Worm (Caenorhabditis elegans): ENCODE results near the gene C10B5.3.

Gene C10B5.3

DNA sequence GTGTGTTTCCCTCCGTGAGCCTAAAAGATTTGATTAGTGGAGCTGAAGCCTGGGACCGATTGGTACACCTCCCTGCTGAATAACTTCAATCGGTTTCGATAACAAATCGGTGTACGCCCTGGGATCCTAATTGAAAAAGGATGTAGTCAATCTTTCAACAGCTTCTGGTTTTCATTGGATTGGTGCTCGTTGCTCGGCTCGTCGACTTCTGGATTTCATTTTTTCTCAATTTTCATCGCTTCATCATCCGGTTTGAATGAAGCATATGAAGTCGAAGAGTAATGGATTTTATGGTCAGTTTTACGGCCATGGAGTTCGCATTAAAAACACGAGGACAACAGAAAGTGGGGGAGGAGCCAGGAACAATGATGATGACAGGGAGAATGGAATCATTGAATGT, 32.0 kb downstream of the C10B5.3 start:
- TF ChIP-seq nhr-28 (tag; optimal IDR thresholded peaks at IDR 0.05) (no peak), hlh-1 (tag; optimal IDR thresholded peaks at IDR 0.05) (no peak), nhr-76 (tag; optimal IDR thresholded peaks at IDR 0.05) (no peak), unc-120 (tag; optimal IDR thresholded peaks at IDR 0.05; ENCODE audit: poor library complexity, severe bottlenecking) (no peak), lin-32 (GFP tag; optimal IDR thresholded peaks at IDR 0.05) (no peak), ceh-43 (GFP tag; optimal IDR thresholded peaks at IDR 0.05) (no peak), ceh-83 (GFP tag; optimal IDR thresholded peaks at IDR 0.05) (no peak), ztf-11 (tag; optimal IDR thresholded peaks at IDR 0.05) (no peak), drap-1 (GFP tag; optimal IDR thresholded peaks at IDR 0.05) (no peak), zip-8 (tag; optimal IDR thresholded peaks at IDR 0.05) (no peak), sem-2 (GFP tag; optimal IDR thresholded peaks at IDR 0.05) (no peak), unc-62 (GFP tag; optimal IDR thresholded peaks at IDR 0.05) (no peak), sptf-1 (tag; optimal IDR thresholded peaks at IDR 0.05) (no peak), nhr-237 (tag; optimal IDR thresholded peaks at IDR 0.05) (no peak), lsy-2 (tag; optimal IDR thresholded peaks at IDR 0.05) (no peak), snpc-4 (tag; optimal IDR thresholded peaks at IDR 0.05) (no peak), ham-2 (GFP tag; optimal IDR thresholded peaks at IDR 0.05) (no peak)

DNA sequence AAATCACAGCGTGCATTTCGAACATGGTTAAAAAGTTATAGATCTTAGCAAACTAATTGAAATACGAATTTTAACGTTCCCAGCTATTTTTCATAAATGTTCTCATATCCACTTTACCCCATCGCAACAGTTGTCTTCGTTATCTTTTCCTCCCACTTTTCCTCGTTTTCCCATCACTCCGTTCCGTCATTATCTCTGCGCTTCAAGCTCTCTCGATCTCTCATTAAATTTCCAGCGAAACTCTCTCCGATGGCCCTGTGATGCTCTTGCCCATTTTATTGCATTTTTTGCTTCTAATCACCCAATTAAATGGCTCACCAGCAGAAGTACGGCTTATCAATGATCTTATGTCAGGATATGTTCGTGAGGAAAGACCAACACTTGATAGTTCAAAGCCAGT, 35.5 kb downstream of the C10B5.3 start, which contains the start of gene acr-15:
Gene acr-15, plus strand, starts transcription at position 236 of the 400 bp plus-strand sequence.
- TF ChIP-seq hlh-1 (tag; optimal IDR thresholded peaks at IDR 0.05), result peak; percentile 56
- no peak for TF ChIP-seq mep-1 (tag; optimal IDR thresholded peaks at IDR 0.05)
- no peak for TF ChIP-seq nhr-12 (tag; optimal IDR thresholded peaks at IDR 0.05)

DNA sequence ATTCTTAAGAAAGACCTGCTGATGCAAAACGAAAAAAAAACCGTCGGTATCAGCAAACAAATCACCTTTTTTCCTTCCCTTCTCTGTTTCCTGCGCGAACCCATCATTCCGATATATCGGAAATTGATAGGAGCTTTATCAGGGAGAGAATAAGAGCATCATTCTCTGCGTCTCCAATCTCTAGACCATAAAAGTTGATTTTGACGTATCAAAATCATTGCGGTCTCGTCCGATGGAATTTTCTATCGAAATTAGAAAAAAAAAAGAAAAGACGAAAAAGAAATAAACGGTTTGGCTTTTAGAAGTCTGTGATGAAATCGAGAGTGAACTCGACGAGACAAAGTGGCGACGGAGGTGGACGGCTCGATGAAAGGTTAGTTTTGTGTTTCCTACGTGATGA, 39.0 kb downstream of the C10B5.3 start, which contains the start of gene stdh-4:
Gene stdh-4, plus strand, starts transcription at position 301 of the 400 bp plus-strand sequence.
- TF ChIP-seq zip-8 (tag; optimal IDR thresholded peaks at IDR 0.05) (no peak), drap-1 (GFP tag; optimal IDR thresholded peaks at IDR 0.05) (no peak), unc-62 (GFP tag; optimal IDR thresholded peaks at IDR 0.05) (no peak), tbx-8 (GFP tag; optimal IDR thresholded peaks at IDR 0.05) (no peak), nhr-76 (tag; optimal IDR thresholded peaks at IDR 0.05) (no peak), lin-32 (GFP tag; optimal IDR thresholded peaks at IDR 0.05) (no peak), elt-3 (tag; optimal IDR thresholded peaks at IDR 0.05) (no peak), mab-5 (tag; optimal IDR thresholded peaks at IDR 0.05) (no peak), sptf-1 (tag; optimal IDR thresholded peaks at IDR 0.05) (no peak), ceh-43 (GFP tag; optimal IDR thresholded peaks at IDR 0.05) (no peak), nhr-12 (tag; optimal IDR thresholded peaks at IDR 0.05) (no peak), pha-4 (tag; optimal IDR thresholded peaks at IDR 0.05) (no peak), hlh-1 (tag; optimal IDR thresholded peaks at IDR 0.05) (no peak), mls-2 (tag; optimal IDR thresholded peaks at IDR 0.05) (no peak), unc-120 (tag; optimal IDR thresholded peaks at IDR 0.05; ENCODE audit: poor library complexity, severe bottlenecking) (no peak), cnd-1 (tag; optimal IDR thresholded peaks at IDR 0.05) (no peak)

DNA sequence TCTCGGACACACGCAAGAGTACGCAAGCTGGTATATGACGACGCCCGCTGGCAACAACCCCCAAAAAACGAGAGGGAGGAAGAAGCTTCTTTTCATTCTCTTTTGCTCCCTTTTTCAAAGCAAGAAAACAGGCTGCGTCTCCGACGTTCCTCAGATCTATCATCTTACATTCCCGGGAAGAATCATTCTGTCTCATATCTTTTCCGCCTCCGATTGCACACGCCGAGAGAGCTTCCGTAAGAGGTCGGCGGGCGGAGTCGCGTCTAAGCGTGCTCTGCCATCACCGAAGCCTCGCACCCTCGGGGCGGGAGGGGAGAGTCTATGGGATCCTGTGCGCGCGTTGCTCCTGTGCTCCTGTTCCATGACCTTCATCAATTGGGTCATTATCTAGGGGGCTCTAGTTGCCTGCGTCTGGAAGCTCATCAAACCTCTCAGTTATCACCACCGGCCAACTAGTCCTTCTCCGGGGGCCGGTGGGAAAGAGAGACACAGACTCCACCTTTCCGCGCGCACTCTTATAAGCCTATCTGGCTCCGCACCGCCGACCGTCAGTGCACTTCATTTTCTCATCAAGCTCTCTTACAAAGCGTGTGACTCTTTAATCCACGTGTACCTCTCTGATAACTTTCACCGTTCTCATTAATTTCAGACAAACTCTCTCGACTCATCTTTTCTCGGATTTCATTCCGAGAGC, 42.3 kb downstream of the C10B5.3 start, which contains the start of the genes slc-17.8 and asns-1:
Gene slc-17.8, minus strand, starts transcription at position 51 of the 694 bp plus-strand sequence.
Gene asns-1, plus strand, starts transcription at position 644 of the 694 bp plus-strand sequence.
- TF ChIP-seq M03D4.4 (tag; optimal IDR thresholded peaks at IDR 0.05), result no peak
- TF ChIP-seq unc-120 (tag; optimal IDR thresholded peaks at IDR 0.05; ENCODE audit: poor library complexity, severe bottlenecking), result peak; percentile 37

DNA sequence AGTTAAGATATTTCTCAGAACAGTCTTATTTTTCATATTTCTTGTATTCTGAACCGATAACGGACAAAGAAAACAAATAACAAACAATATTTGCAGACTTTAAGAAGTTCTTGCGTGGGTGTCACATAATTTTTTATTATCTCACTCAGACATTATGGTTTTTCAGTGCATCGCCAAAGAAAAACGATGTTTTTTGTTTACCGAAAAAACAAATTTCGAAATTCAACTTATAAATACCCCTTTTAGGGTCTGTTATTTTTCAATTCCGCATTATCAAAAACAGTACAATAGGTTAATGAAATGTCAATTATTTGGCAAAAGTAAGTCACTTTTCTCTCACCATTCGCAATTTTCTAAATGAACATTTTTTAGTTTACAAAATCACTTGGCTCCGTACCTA, 50.9 kb downstream of the C10B5.3 start, which contains the start of gene otpl-4:
Gene otpl-4, plus strand, starts transcription at position 301 of the 400 bp plus-strand sequence.
- TF ChIP-seq ham-2 (GFP tag; optimal IDR thresholded peaks at IDR 0.05) (no peak), lin-32 (GFP tag; optimal IDR thresholded peaks at IDR 0.05) (no peak), cnd-1 (tag; optimal IDR thresholded peaks at IDR 0.05) (no peak), nhr-2 (tag; optimal IDR thresholded peaks at IDR 0.05) (no peak), unc-62 (GFP tag; optimal IDR thresholded peaks at IDR 0.05) (no peak), elt-1 (tag; optimal IDR thresholded peaks at IDR 0.05; ENCODE audit: borderline replicate concordance, insufficient read depth) (no peak), sptf-1 (tag; optimal IDR thresholded peaks at IDR 0.05) (no peak), nhr-28 (tag; optimal IDR thresholded peaks at IDR 0.05) (no peak), ceh-83 (GFP tag; optimal IDR thresholded peaks at IDR 0.05) (no peak)

DNA sequence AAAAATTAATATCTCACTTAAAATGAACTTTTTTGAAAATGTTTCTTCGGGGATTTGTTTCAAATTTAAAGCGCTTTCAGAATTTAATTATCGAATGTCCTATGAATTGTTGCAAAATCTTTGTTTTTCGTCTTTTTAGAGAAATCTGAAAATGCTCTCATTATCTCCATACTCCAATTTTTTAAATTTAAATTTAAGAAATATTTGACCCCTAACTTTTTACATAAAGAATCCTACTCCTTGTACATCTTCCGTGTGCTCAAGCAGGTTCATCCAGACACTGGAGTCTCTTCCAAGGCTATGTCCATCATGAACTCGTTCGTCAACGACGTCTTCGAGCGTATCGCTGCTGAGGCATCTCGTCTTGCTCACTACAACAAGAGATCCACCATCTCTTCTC, 51.8 kb downstream of the C10B5.3 start, which contains the start of gene his-39:
Gene his-39, plus strand, starts transcription at position 301 of the 400 bp plus-strand sequence.
- TF ChIP-seq unc-120 (tag; optimal IDR thresholded peaks at IDR 0.05; ENCODE audit: poor library complexity, severe bottlenecking) (no peak), drap-1 (GFP tag; optimal IDR thresholded peaks at IDR 0.05) (no peak), nhr-76 (tag; optimal IDR thresholded peaks at IDR 0.05) (no peak), hlh-1 (tag; optimal IDR thresholded peaks at IDR 0.05) (no peak), ces-1 (GFP tag; optimal IDR thresholded peaks at IDR 0.05) (no peak), nhr-12 (tag; optimal IDR thresholded peaks at IDR 0.05) (no peak)
